Fruit fly (Drosophila melanogaster) whole organism, pupa: Measurements from ENCODE around the gene CG5986.

Experiments
- CG12605 ChIP-seq: fragments of 200-800 bp; sonication (Bioruptor generic); IDR thresholded peaks from 2 replicates; pipeline ENCODE4 v1.3.6; 2022; ENCODE audit warnings: missing biosample characterization, missing genetic modification characterization
- CG13204 ChIP-seq: fragments of 200-800 bp; sonication (Bioruptor generic); optimal IDR thresholded peaks from 2 replicates; lab custom pipeline; 2018; ENCODE audit warnings: missing biosample characterization, mild to moderate bottlenecking, missing genetic modification characterization, moderate library complexity
- CG4496 ChIP-seq: fragments of 200-800 bp; sonication (Bioruptor generic); IDR thresholded peaks from 3 replicates; pipeline ENCODE4 v1.3.6; 2022; ENCODE audit warnings: missing biosample characterization, missing genetic modification characterization
- CG8159 ChIP-seq: fragments of 200-800 bp; sonication (Bioruptor generic); optimal IDR thresholded peaks from 3 replicates; lab custom pipeline; 2018; ENCODE audit warnings: missing biosample characterization, mild to moderate bottlenecking, missing genetic modification characterization, moderate library complexity
- CG8301 ChIP-seq: fragments of 200-800 bp; sonication (Bioruptor generic); optimal IDR thresholded peaks from 2 replicates; lab custom pipeline; 2018; ENCODE audit warnings: missing biosample characterization, mild to moderate bottlenecking, missing genetic modification characterization
- EcR ChIP-seq: fragments of 200-800 bp; sonication (Bioruptor generic); optimal IDR thresholded peaks from 3 replicates; lab custom pipeline; 2019; ENCODE audit warnings: missing biosample characterization, missing genetic modification characterization, mild to moderate bottlenecking, moderate library complexity, missing genetic modification reagents
- Pif1A ChIP-seq: fragments of 200-800 bp; sonication (Bioruptor generic); optimal IDR thresholded peaks from 3 replicates; lab custom pipeline; 2016; ENCODE audit warnings: missing biosample characterization, missing genetic modification characterization
- Pif1B ChIP-seq: fragments of 200-800 bp; sonication (Bioruptor generic); optimal IDR thresholded peaks from 3 replicates; lab custom pipeline; 2016; ENCODE audit warnings: missing biosample characterization, missing genetic modification characterization
- rn ChIP-seq: fragments of 200-800 bp; sonication (Bioruptor generic); IDR thresholded peaks from 2 replicates; pipeline ENCODE4 v1.3.6; 2022; ENCODE audit warnings: missing biosample characterization, missing genetic modification characterization

- TF ChIP-seq Pif1B (no peak), CG8301 (no peak), Pif1A (GFP tag; lab: Kevin White, UChicago) (peak; percentile 9), EcR (GFP tag; lab: Kevin White, UChicago) (no peak), CG4496 (no peak), CG13204 (GFP tag; lab: Kevin White, UChicago) (no peak), CG8159 (no peak), rn (GFP tag; lab: Robert Waterston, UW) (no peak), CG12605 (GFP tag; lab: Robert Waterston, UW) (no peak)
These were observed 29.9 kb upstream of the CG5986 start for dm6 chr3R:24017648-24018047.
